Worm (Caenorhabditis elegans) whole organism, mixed stage, embryonic: ENCODE data around the gene C06B3.16.

Experiments used
- elt-3 ChIP-seq: fragments of 150-350 bp; optimal IDR thresholded peaks from 2 replicates; lab custom pipeline; 2014; ENCODE audit warnings: missing biosample characterization, missing genetic modification characterization
- mep-1 ChIP-seq: fragments of 150-350 bp; optimal IDR thresholded peaks from 2 replicates; lab custom pipeline; 2017; ENCODE audit warnings: missing biosample characterization, missing genetic modification reagents, missing genetic modification characterization, inconsistent platforms
- nhr-76 ChIP-seq: sonication (generic microtip); optimal IDR thresholded peaks from 2 replicates; lab custom pipeline; 2017; ENCODE audit warnings: missing biosample characterization, missing genetic modification characterization
- unc-62 ChIP-seq: fragments of 150-350 bp; optimal IDR thresholded peaks from 2 replicates; lab custom pipeline; 2014; ENCODE audit warnings: missing biosample characterization, missing genetic modification reagents, missing genetic modification characterization

DNA sequence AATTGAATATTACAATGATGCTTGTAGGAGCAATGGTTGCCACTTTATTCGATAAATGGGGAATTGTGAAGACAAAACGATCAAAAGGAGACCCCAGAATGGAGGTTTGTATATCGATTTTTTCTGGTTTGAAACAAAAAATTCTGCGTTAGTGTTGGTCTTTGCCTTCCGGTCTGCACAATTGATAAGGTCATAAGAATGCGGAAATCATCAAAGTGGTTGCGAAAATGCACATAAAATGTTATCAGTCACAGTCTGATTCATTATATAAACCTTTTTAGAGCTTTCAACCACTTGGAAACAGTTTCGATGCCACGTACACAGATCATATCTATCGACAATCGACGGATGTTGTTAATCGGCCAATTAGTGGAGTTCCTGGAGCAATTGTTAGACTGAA lies 37.7 kb upstream of the C06B3.16 start:
- TF ChIP-seq unc-62 (GFP tag; lab: Kevin White, UChicago), result no peak
- no peak for TF ChIP-seq mep-1 (tag; lab: Kevin White, UChicago)
- no peak for TF ChIP-seq elt-3 (tag; lab: Kevin White, UChicago)
- TF ChIP-seq nhr-76 (tag; lab: Kevin White, UChicago), result no peak
